Fruit fly (Drosophila melanogaster) whole organism: ENCODE results near the gene CG31431.

Source experiments
- CG8478 ChIP-seq: fragments of >200 bp; optimal IDR thresholded peaks from 2 replicates; lab custom pipeline; 2018; ENCODE audit warnings: inconsistent platforms
- Dll ChIP-seq: fragments of >200 bp; optimal IDR thresholded peaks from 2 replicates; lab custom pipeline; 2017
- EcR ChIP-seq, 2 experiments: fragments of >200 bp; optimal IDR thresholded peaks; 2 replicates each; lab custom pipeline; 2017; ENCODE audit warnings: missing biosample characterization in 2 of 2, missing genetic modification characterization in 2 of 2, missing genetic modification reagents in 2 of 2
- pan ChIP-seq: fragments of >200 bp; optimal IDR thresholded peaks from 2 replicates; lab custom pipeline; 2017
- psq ChIP-seq: fragments of >200 bp; optimal IDR thresholded peaks from 2 replicates; lab custom pipeline; 2017
- usp ChIP-seq: fragments of >200 bp; optimal IDR thresholded peaks from 2 replicates; lab custom pipeline; 2017; ENCODE audit warnings: missing biosample characterization, missing genetic modification characterization, mixed read lengths

- TF ChIP-seq psq (lab: Kevin White, UChicago) (no peak), EcR (GFP tag; optimal IDR thresholded peaks at IDR 0.05; lab: Kevin White, UChicago) (peak; percentile 37 to 39), pan (lab: Kevin White, UChicago) (no peak), CG8478 (lab: Kevin White, UChicago) (no peak), usp (no peak), Dll (lab: Kevin White, UChicago) (no peak)
Measured at dm6 chr3R:21889945-21890344, 19.5 kb downstream of the CG31431 start.
